Fruit fly (Drosophila melanogaster) ovary, adult (tissue): Measurements from ENCODE around the gene tth.

Experiments
- CG17801 ChIP-seq: fragments of 200-800 bp; optimal IDR thresholded peaks from 2 replicates; lab custom pipeline; 2019; ENCODE audit warnings: missing biosample characterization, mild to moderate bottlenecking, missing genetic modification characterization, moderate library complexity; ENCODE audit not compliant: partially characterized antibody

tth gene

dm6 chrX:13602071-13602858, 14.1 kb downstream of the tth start, which contains the start of gene up:
Gene up, minus strand, starts transcription at chrX:13602578.
- no peak for TF ChIP-seq CG17801

dm6 chrX:13597753-13598152, 18.6 kb downstream of the tth start:
- TF ChIP-seq CG17801, result no peak

dm6 chrX:13593667-13594066, 22.7 kb downstream of the tth start:
- no peak for TF ChIP-seq CG17801

dm6 chrX:13586888-13587287, 29.5 kb downstream of the tth start:
- TF ChIP-seq CG17801, result no peak

- TF ChIP-seq CG17801, result no peak
Observed at dm6 chrX:13579322-13579721, 37.1 kb downstream of the tth start.

dm6 chrX:13572382-13572781, 44.0 kb downstream of the tth start:
- TF ChIP-seq CG17801, result peak; percentile 78

dm6 chrX:13570255-13570654, 46.1 kb downstream of the tth start:
- TF ChIP-seq CG17801, result no peak

- peak; percentile 6 for TF ChIP-seq CG17801
Observed at dm6 chrX:13568841-13569240, 47.5 kb downstream of the tth start.

- peak; percentile 44 for TF ChIP-seq CG17801
Observed at dm6 chrX:13568127-13568526, 48.3 kb downstream of the tth start.

- TF ChIP-seq CG17801, result no peak
Observed at dm6 chrX:13565490-13566156, 50.8 kb downstream of the tth start.

dm6 chrX:13563483-13564443, 52.6 kb downstream of the tth start, which contains the start of the genes CG46311 and Tpst:
Gene CG46311, plus strand, starts transcription at chrX:13563823.
Gene Tpst, plus strand, starts transcription at chrX:13563823.
- TF ChIP-seq CG17801, result peak; percentile 31
